Fruit fly (Drosophila melanogaster): ENCODE results near the gene sqd.
A peak's percentile ranks its signal among the peaks of the same experiment; 100 is the strongest.

Gene sqd

DNA sequence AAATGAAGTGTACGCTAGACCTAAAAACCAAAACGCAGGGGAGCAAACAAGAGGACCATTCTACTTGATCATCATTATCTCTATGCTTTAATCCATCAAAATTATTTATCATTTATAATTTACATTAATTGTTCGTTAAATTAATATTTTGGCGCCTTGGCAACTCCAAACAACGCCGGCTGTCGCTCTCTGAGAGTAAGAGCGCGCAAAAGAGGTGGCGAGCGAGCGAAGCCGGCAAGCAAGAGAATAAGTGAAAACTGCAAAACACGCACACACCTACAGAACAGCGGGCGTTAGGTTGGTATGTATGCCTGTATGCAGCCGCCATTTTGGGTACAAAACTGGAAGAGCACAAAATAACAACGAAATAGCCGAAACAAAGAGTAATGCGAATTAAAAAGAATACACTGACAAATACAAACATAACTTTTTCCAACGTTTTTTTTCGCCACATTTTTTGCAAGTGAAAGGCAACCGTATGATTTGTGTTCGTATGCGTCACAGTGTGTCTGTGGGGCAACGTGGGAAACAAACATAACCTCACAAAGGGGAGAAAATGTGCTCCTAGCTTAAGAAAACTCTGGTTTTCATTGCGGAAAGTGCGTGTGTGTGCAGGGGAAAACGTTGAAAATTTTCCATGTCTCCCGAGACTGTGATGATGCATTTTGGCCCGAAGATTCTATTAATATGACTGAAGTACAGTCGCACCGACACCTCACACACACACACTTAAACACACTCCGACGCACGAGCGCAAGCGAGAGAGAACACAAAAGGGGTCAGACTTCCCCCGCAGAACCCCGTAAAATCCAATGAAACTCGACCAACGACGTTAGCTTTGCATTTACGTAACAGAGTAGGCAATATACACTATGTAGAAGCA is 1.1 kb downstream of the sqd start (continued):
- TF ChIP-seq CG13287 (GFP tag; IDR thresholded peaks at IDR 0.05; ENCODE audit: partially characterized antibody), result no peak
- TF ChIP-seq CG42726 (GFP tag; IDR thresholded peaks at IDR 0.05; ENCODE audit: partially characterized antibody), result no peak
- peak; percentile 55 for TF ChIP-seq Drgx (GFP tag; IDR thresholded peaks at IDR 0.05)
- no peak for TF ChIP-seq Spps (tag; optimal IDR thresholded peaks at IDR 0.05)
- TF ChIP-seq gsb-n (tag; optimal IDR thresholded peaks at IDR 0.05), result no peak
- TF ChIP-seq lbe (GFP tag; optimal IDR thresholded peaks at IDR 0.05), result peak; percentile 54
- peak; percentile 29 for TF ChIP-seq CG15601 (tag; optimal IDR thresholded peaks at IDR 0.05)
- peak; percentile 92 for TF ChIP-seq CG3163 (GFP tag; optimal IDR thresholded peaks at IDR 0.05)
- no peak for TF ChIP-seq grau (tag; optimal IDR thresholded peaks at IDR 0.05)
- peak; percentile 19 for TF ChIP-seq Dek (tag; optimal IDR thresholded peaks at IDR 0.05)
- TF ChIP-seq CG3065 (GFP tag; optimal IDR thresholded peaks at IDR 0.05), result no peak
- TF ChIP-seq CG1832 (GFP tag; optimal IDR thresholded peaks at IDR 0.05), result peak; percentile 53
- TF ChIP-seq yki (optimal IDR thresholded peaks at IDR 0.05), result peak; percentile 43
- TF ChIP-seq stc (GFP tag; IDR thresholded peaks at IDR 0.05), result no peak
- TF ChIP-seq crol (GFP tag; IDR thresholded peaks at IDR 0.05), result peak; percentile 89
- peak; percentile 92 for TF ChIP-seq CG9437 (GFP tag; optimal IDR thresholded peaks at IDR 0.05)
- no peak for TF ChIP-seq CG7928 (GFP tag; optimal IDR thresholded peaks at IDR 0.05)
- TF ChIP-seq peb (GFP tag; IDR thresholded peaks at IDR 0.05), result peak; percentile 6; the same call in 1 of the 2 replicates
- no peak for TF ChIP-seq h (optimal IDR thresholded peaks at IDR 0.05)
- TF ChIP-seq ttk (GFP tag; IDR thresholded peaks at IDR 0.05), result no peak
- peak; percentile 46 for TF ChIP-seq Max (GFP tag; optimal IDR thresholded peaks at IDR 0.05)
- TF ChIP-seq CG30403 (GFP tag; optimal IDR thresholded peaks at IDR 0.05), result peak; percentile 30
- no peak for TF ChIP-seq disco-r (GFP tag; optimal IDR thresholded peaks at IDR 0.05)
- TF ChIP-seq NfI (GFP tag; optimal IDR thresholded peaks at IDR 0.05), result no peak
- no peak for TF ChIP-seq CG17186 (GFP tag; optimal IDR thresholded peaks at IDR 0.05)
- no peak for TF ChIP-seq Bgb (GFP tag; IDR thresholded peaks at IDR 0.05; ENCODE audit: partially characterized antibody)
- TF ChIP-seq crp (GFP tag; optimal IDR thresholded peaks at IDR 0.05), result no peak
- peak; percentile 43 for TF ChIP-seq CG10147 (GFP tag; optimal IDR thresholded peaks at IDR 0.05)
- peak; percentile 77 for TF ChIP-seq PHDP (tag; optimal IDR thresholded peaks at IDR 0.05)

DNA sequence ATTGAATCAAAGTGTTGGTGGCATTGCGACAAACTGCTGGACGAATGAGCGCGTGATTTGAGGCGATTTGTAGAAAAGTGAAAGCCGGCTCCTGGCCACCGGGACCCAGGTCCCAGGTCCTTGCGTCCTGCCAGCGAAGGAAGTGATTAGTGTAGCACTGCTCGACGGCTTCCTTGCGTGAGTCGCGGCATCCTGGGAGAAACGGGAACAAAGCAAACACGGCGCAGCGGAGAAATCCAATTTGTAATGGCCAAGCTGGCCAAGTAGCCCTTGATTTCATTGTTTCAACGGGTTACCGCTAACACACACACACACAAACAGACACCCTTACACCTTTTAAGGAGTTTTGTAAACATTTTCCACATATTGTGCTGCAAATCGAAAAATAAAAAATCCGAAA is 14.5 kb downstream of the sqd start, which contains the start of gene CG10841:
CG10841 (plus strand) TSS at position 301 of the 400 bp plus-strand sequence.
- TF ChIP-seq ken (GFP tag; IDR thresholded peaks at IDR 0.05) (no peak), CG7271 (tag; optimal IDR thresholded peaks at IDR 0.05) (no peak), ara (GFP tag; IDR thresholded peaks at IDR 0.05) (no peak), toy (GFP tag; IDR thresholded peaks at IDR 0.05) (no peak), Dll (GFP tag; IDR thresholded peaks at IDR 0.05; ENCODE audit: partially characterized antibody) (no peak)

DNA sequence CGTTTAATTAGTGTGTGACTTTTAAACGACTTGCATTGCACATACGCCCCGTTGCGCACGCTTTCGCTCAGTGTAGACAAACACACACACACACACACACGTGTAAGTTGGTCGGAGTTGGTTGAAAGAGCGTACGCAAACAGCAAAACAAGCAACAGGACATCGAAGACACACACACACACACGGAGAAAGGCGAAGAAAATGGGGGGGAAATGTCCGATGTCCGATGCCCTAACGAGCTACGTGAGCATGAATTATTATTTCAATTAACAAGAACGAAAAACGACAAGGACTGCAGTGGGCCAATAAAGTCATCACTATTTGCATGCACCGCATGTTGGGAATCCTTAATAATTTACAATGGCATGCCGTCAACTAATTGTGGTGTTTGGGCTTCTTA is 28.9 kb downstream of the sqd start:
- no peak for TF ChIP-seq B-H2 (GFP tag; optimal IDR thresholded peaks at IDR 0.05)
- no peak for TF ChIP-seq gt (GFP tag; IDR thresholded peaks at IDR 0.05)
- TF ChIP-seq Ets65A (GFP tag), result peak; percentile 92
